Worm (Caenorhabditis elegans): ENCODE measurements around the gene C18G1.1.

C18G1.1 gene

ce11 chrV:4754123-4754522 lies 23.6 kb upstream of the C18G1.1 start, which contains the start of gene hil-4 (continued):
- TF ChIP-seq hrde-1 (tag; optimal IDR thresholded peaks at IDR 0.05; ENCODE audit: borderline replicate concordance) (no peak), hsf-1 (GFP tag; IDR thresholded peaks at IDR 0.05) (peak; percentile 78), K11D2.4 (GFP tag; IDR thresholded peaks at IDR 0.05) (no peak), cebp-1 (GFP tag; IDR thresholded peaks at IDR 0.05) (no peak), cebp-1 (tag; optimal IDR thresholded peaks at IDR 0.05) (no peak), bed-2 (GFP tag; IDR thresholded peaks at IDR 0.05) (0 out of 2 replicates have a peak, but pooled peaks have one; percentile 14), ztf-3 (GFP tag; optimal IDR thresholded peaks at IDR 0.05) (no peak), zfh-2 (GFP tag; conservative IDR thresholded peaks at IDR 0.05) (no peak), lin-54 (GFP tag; optimal IDR thresholded peaks at IDR 0.05) (peak; percentile 53), ccch-3 (GFP tag; optimal IDR thresholded peaks at IDR 0.05) (no peak), lir-1 (GFP tag; conservative IDR thresholded peaks at IDR 0.05) (0 out of 2 replicates have a peak, but pooled peaks have one; percentile 35), B0019.2 (GFP tag; conservative IDR thresholded peaks at IDR 0.05) (peak; percentile 45), efl-1 (GFP tag; optimal IDR thresholded peaks at IDR 0.05) (peak; percentile 91), nhr-179 (tag; optimal IDR thresholded peaks at IDR 0.05) (no peak), somi-1 (GFP tag; optimal IDR thresholded peaks at IDR 0.05) (no peak), madf-6 (GFP tag; IDR thresholded peaks at IDR 0.05) (peak; percentile 96), mcd-1 (GFP tag; IDR thresholded peaks at IDR 0.05) (peak; percentile 42)

- TF ChIP-seq atf-7 (tag; optimal IDR thresholded peaks at IDR 0.05) (no peak), cebp-1 (GFP tag; IDR thresholded peaks at IDR 0.05) (no peak), cebp-1 (tag; optimal IDR thresholded peaks at IDR 0.05) (no peak), snpc-1.3 (tag; optimal IDR thresholded peaks at IDR 0.05; ENCODE audit: insufficient read depth) (no peak), hlh-26 (GFP tag; conservative IDR thresholded peaks at IDR 0.05) (no peak), let-607 (tag; optimal IDR thresholded peaks at IDR 0.05) (no peak), Y95B8A.8 (GFP tag; IDR thresholded peaks at IDR 0.05) (0 out of 2 replicates have a peak, but pooled peaks have one; percentile 41), ztf-18 (tag; optimal IDR thresholded peaks at IDR 0.05) (no peak), F39B2.1 (GFP tag; IDR thresholded peaks at IDR 0.05) (0 out of 2 replicates have a peak, but pooled peaks have one; percentile 54), zfh-2 (GFP tag; conservative IDR thresholded peaks at IDR 0.05) (peak; percentile 87), zim-3 (tag; optimal IDR thresholded peaks at IDR 0.05) (no peak), Y79H2A.3 (GFP tag; conservative IDR thresholded peaks at IDR 0.05) (peak; percentile 71), T07F8.4 (tag; optimal IDR thresholded peaks at IDR 0.05) (no peak), ceh-79 (tag; optimal IDR thresholded peaks at IDR 0.05) (no peak), F23B12.7 (tag; optimal IDR thresholded peaks at IDR 0.05; ENCODE audit: insufficient read depth) (no peak), C17E4.6 (GFP tag; IDR thresholded peaks at IDR 0.05) (0 out of 2 replicates have a peak, but pooled peaks have one; percentile 13), ets-4 (GFP tag; optimal IDR thresholded peaks at IDR 0.05) (no peak), repo-1 (tag; optimal IDR thresholded peaks at IDR 0.05) (no peak), Y53G8AR.9 (GFP tag; conservative IDR thresholded peaks at IDR 0.05) (peak; percentile 39; the same call in 1 of the 2 replicates), let-526 (GFP tag; IDR thresholded peaks at IDR 0.05) (no peak), egl-44 (GFP tag; IDR thresholded peaks at IDR 0.05) (no peak), sptf-2 (GFP tag; optimal IDR thresholded peaks at IDR 0.05) (no peak), B0019.2 (GFP tag; conservative IDR thresholded peaks at IDR 0.05) (no peak), egrh-3 (GFP tag; IDR thresholded peaks at IDR 0.05) (peak; percentile 84), madf-3 (GFP tag; IDR thresholded peaks at IDR 0.05) (no peak), lir-1 (GFP tag; conservative IDR thresholded peaks at IDR 0.05) (no peak), tbp1 (GFP tag; optimal IDR thresholded peaks at IDR 0.05) (no peak), B0035.1 (tag; optimal IDR thresholded peaks at IDR 0.05) (no peak), gei-17 (GFP tag; optimal IDR thresholded peaks at IDR 0.05) (no peak), lsy-27 (tag; optimal IDR thresholded peaks at IDR 0.05; ENCODE audit: borderline replicate concordance, insufficient read depth) (no peak), ccch-3 (GFP tag; optimal IDR thresholded peaks at IDR 0.05) (no peak), chd-7 (tag; optimal IDR thresholded peaks at IDR 0.05) (no peak), rpc-1 (optimal IDR thresholded peaks at IDR 0.05) (no peak), rpc-1 (tag; optimal IDR thresholded peaks at IDR 0.05) (no peak), sea-2 (GFP tag; IDR thresholded peaks at IDR 0.05) (no peak)
These were observed 23.0 kb upstream of the C18G1.1 start for ce11 chrV:4754684-4755211.
